Worm (Caenorhabditis elegans): ENCODE data around the gene lgc-37.

- no peak for TF ChIP-seq med-1 (GFP tag; optimal IDR thresholded peaks at IDR 0.05; ENCODE audit: insufficient read depth)
- TF ChIP-seq ref-1 (GFP tag; conservative IDR thresholded peaks at IDR 0.05), result no peak
- TF ChIP-seq flt-1 (GFP tag; IDR thresholded peaks at IDR 0.05), result no peak
- no peak for TF ChIP-seq tab-1 (GFP tag; IDR thresholded peaks at IDR 0.05)
- no peak for TF ChIP-seq T22C8.4 (GFP tag; IDR thresholded peaks at IDR 0.05)
- TF ChIP-seq cog-1 (tag; optimal IDR thresholded peaks at IDR 0.05), result no peak
- TF ChIP-seq klf-2 (GFP tag; conservative IDR thresholded peaks at IDR 0.05), result no peak
- TF ChIP-seq ztf-23 (GFP tag; IDR thresholded peaks at IDR 0.05), result no peak
Observed at ce11 chrIII:12838913-12839366, 54.0 kb downstream of the lgc-37 start, which contains the start of gene Y37D8A.4.
